Fruit fly (Drosophila melanogaster): ENCODE measurements around the gene Spase22-23.

Spase22-23 gene

DNA sequence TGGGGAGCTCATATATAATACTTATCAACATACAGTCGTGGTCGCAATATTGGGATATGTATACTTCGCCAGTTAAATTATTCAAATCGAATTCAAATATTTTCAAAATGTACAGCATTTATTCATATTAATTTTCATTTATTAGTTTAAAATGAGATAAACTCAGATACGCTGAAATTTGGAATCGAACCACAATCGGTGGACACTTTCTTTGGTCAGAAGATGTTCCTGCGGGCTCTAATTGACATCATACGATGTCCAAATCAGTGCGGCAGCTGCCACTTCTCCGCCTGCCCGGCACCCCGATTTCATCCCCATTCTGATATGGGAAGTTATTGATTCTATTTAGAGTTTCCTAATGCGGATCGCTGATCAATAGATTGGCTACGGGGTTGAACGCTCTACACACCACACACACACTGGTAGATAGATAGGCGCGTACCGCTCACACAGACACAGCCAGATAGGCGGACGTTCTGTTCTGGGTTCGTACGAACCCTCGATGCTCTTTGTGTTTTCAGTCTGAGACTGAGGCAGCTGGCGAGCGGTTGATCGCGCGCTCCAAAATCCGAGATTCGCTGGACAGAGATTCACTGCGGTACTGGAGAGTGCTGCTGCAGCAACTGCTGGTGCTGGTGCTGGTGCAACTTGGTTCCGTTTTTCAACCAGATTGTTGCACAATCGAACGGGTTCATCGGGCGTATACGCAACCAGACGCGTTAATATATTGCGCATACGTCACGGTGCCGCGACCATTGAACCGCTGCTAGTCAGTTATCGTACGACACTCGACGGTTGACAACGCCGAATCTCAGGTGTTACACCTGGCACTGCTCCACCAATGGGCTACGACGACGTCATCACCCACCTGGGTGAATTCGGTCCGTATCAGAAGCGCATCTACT, 46.5 kb upstream of the Spase22-23 start, which contains the start of gene Orct (continued):
- TF ChIP-seq CG1792 (GFP tag; optimal IDR thresholded peaks at IDR 0.05) (no peak), Hand (GFP tag; optimal IDR thresholded peaks at IDR 0.05) (peak; percentile 75), Sry-δ (GFP tag; optimal IDR thresholded peaks at IDR 0.05) (peak; percentile 13), CG8765 (GFP tag; IDR thresholded peaks at IDR 0.05) (peak; percentile 22; the same call in 1 of the 2 replicates), row (GFP tag; IDR thresholded peaks at IDR 0.05) (peak; percentile 74), p53 (GFP tag; optimal IDR thresholded peaks at IDR 0.05) (no peak), hbn (GFP tag; IDR thresholded peaks at IDR 0.05; ENCODE audit: partially characterized antibody) (no peak), CG17802 (tag; optimal IDR thresholded peaks at IDR 0.05) (no peak), Kr (GFP tag; optimal IDR thresholded peaks at IDR 0.05) (no peak), jumu (GFP tag; optimal IDR thresholded peaks at IDR 0.05) (peak; percentile 59), CG15269 (tag; optimal IDR thresholded peaks at IDR 0.05) (peak; percentile 78), CG1603 (tag; optimal IDR thresholded peaks at IDR 0.05) (peak; percentile 69), chif (GFP tag; optimal IDR thresholded peaks at IDR 0.05) (peak in 1 of 2 experiments; percentile 58), nmo (GFP tag; optimal IDR thresholded peaks at IDR 0.05) (peak; percentile 74), eve (GFP tag; optimal IDR thresholded peaks at IDR 0.05) (no peak), vvl (GFP tag; IDR thresholded peaks at IDR 0.05) (peak; percentile 62; the same call in 1 of the 2 replicates), ac (GFP tag; optimal IDR thresholded peaks at IDR 0.05) (no peak), CG13894 (tag; optimal IDR thresholded peaks at IDR 0.05) (peak; percentile 64), CG7928 (GFP tag; optimal IDR thresholded peaks at IDR 0.05) (peak; percentile 40), Ada2b (GFP tag; IDR thresholded peaks at IDR 0.05) (peak; percentile 27), Bteb2 (GFP tag; optimal IDR thresholded peaks at IDR 0.05) (peak; percentile 56), CG12155 (GFP tag; optimal IDR thresholded peaks at IDR 0.05) (peak; percentile 70), Hr39 (optimal IDR thresholded peaks at IDR 0.05) (no peak), gce (GFP tag; IDR thresholded peaks at IDR 0.05) (no peak), CG34422 (GFP tag; IDR thresholded peaks at IDR 0.05) (no peak), CG1832 (GFP tag; optimal IDR thresholded peaks at IDR 0.05) (peak; percentile 17), Mes4 (GFP tag; optimal IDR thresholded peaks at IDR 0.05) (no peak), Optix (GFP tag; IDR thresholded peaks at IDR 0.05) (no peak), Nf-YC (tag; optimal IDR thresholded peaks at IDR 0.05) (peak; percentile 53), dan (GFP tag; IDR thresholded peaks at IDR 0.05) (no peak), dati (GFP tag; IDR thresholded peaks at IDR 0.05) (no peak), Mrtf (GFP tag; IDR thresholded peaks at IDR 0.05) (peak; percentile 58; the same call in 2 of the 3 replicates), CG13296 (GFP tag; optimal IDR thresholded peaks at IDR 0.05) (peak; percentile 71), sisA (GFP tag; IDR thresholded peaks at IDR 0.05) (peak; percentile 44), CG11560 (tag; IDR thresholded peaks at IDR 0.05) (peak; percentile 51; the same call in 1 of the 3 replicates), PHDP (tag; optimal IDR thresholded peaks at IDR 0.05) (peak; percentile 80), CG2120 (GFP tag; optimal IDR thresholded peaks at IDR 0.05) (peak; percentile 92), Eip74EF (GFP tag; optimal IDR thresholded peaks at IDR 0.05) (peak in 1 of 2 experiments; percentile 71), fd96Cb (tag; optimal IDR thresholded peaks at IDR 0.05) (peak; percentile 62), CG32532 (GFP tag; IDR thresholded peaks at IDR 0.05) (peak; percentile 79), pfk (GFP tag; optimal IDR thresholded peaks at IDR 0.05) (no peak), ap (GFP tag; IDR thresholded peaks at IDR 0.05) (no peak), gro (GFP tag; optimal IDR thresholded peaks at IDR 0.05) (peak; percentile 53), CG2875 (GFP tag; optimal IDR thresholded peaks at IDR 0.05) (peak; percentile 36), CG6765 (GFP tag; optimal IDR thresholded peaks at IDR 0.05) (peak; percentile 77), CG12071 (GFP tag; optimal IDR thresholded peaks at IDR 0.05) (peak; percentile 59), CG4360 (GFP tag; IDR thresholded peaks at IDR 0.05) (no peak), fd3F (GFP tag; optimal IDR thresholded peaks at IDR 0.05) (peak; percentile 74), CG1024 (GFP tag; IDR thresholded peaks at IDR 0.05) (no peak)
